Worm (Caenorhabditis elegans) whole organism, L4 larva: ENCODE results near the gene T12G3.4.

Experiments used
- T26A8.4 ChIP-seq: fragments of 200-800 bp; sonication (Bioruptor generic); IDR thresholded peaks from 2 replicates; pipeline ENCODE4 v1.3.6; 2022; ENCODE audit warnings: missing genetic modification characterization, missing compliant biosample characterization
- duxl-1 ChIP-seq: sonication (generic microtip); optimal IDR thresholded peaks from 2 replicates; lab custom pipeline; 2016; ENCODE audit warnings: mild to moderate bottlenecking, missing genetic modification characterization, moderate library complexity, missing compliant biosample characterization; ENCODE audit not compliant: poor library complexity
- egl-27 ChIP-seq: sonication (generic microtip); optimal IDR thresholded peaks from 3 replicates; lab custom pipeline; 2017; ENCODE audit warnings: missing biosample characterization, missing genetic modification reagents, missing genetic modification characterization
- mdl-1 ChIP-seq, 2 experiments: fragments of 150-350 bp in 1 of 2; sonication (generic microtip) in 1 of 2; optimal IDR thresholded peaks; 2 replicates each; lab custom pipeline; 2014 to 2017; ENCODE audit warnings: missing biosample characterization in 2 of 2, missing genetic modification characterization in 2 of 2
- nhr-77 ChIP-seq: fragments of 150-350 bp; optimal IDR thresholded peaks from 2 replicates; lab custom pipeline; 2014; ENCODE audit warnings: missing biosample characterization, missing genetic modification characterization
- unc-130 ChIP-seq: sonication (generic microtip); optimal IDR thresholded peaks from 2 replicates; lab custom pipeline; 2016; ENCODE audit warnings: missing genetic modification reagents, missing genetic modification characterization, missing compliant biosample characterization

DNA sequence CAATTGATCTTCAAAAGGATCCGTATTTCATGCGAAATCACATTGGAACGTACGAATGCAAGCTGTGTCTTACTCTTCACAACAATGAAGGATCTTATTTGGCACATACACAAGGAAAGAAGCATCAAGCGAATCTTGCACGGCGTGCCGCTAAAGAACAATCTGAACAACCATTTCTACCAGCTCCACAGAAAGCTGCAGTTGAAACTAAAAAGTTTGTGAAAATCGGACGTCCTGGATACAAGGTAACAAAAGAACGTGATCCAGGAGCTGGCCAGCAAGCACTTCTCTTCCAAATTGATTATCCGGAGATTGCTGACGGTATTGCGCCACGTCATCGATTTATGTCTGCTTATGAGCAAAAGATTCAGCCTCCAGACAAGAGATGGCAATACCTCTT lies 36.5 kb downstream of the T12G3.4 start:
- TF ChIP-seq T26A8.4 (GFP tag; lab: Robert Waterston, UW) (no peak), nhr-77 (tag; lab: Kevin White, UChicago) (no peak), unc-130 (GFP tag; lab: Kevin White, UChicago) (no peak), mdl-1 (tag; optimal IDR thresholded peaks at IDR 0.05; lab: Kevin White, UChicago) (no peak), egl-27 (no peak), duxl-1 (tag; lab: Kevin White, UChicago) (no peak)
